Fruit fly (Drosophila melanogaster) whole organism, embryonic: ENCODE results near the gene mthl11.

Experiments
- Abd-B ChIP-seq: fragments of 200-800 bp; sonication (Bioruptor generic); optimal IDR thresholded peaks from 2 replicates; lab custom pipeline; 2018; ENCODE audit warnings: missing biosample characterization, mild to moderate bottlenecking, missing genetic modification characterization, moderate library complexity
- Ada2b ChIP-seq: fragments of 200-800 bp; sonication (Bioruptor generic); IDR thresholded peaks from 2 replicates; pipeline ENCODE4 v1.3.6; 2022; ENCODE audit warnings: missing biosample characterization, missing genetic modification characterization
- BEAF-32 ChIP-seq: fragments of 200-800 bp; sonication (Bioruptor generic); optimal IDR thresholded peaks from 3 replicates; lab custom pipeline; 2017; ENCODE audit warnings: missing biosample characterization, missing genetic modification characterization, mild to moderate bottlenecking, moderate library complexity, missing genetic modification reagents
- CG10147 ChIP-seq: fragments of 200-800 bp; sonication (Bioruptor generic); optimal IDR thresholded peaks from 2 replicates; lab custom pipeline; 2019; ENCODE audit warnings: missing biosample characterization, mild to moderate bottlenecking, missing genetic modification characterization, moderate library complexity
- CG10431 ChIP-seq: fragments of 200-800 bp; sonication (Bioruptor generic); optimal IDR thresholded peaks from 3 replicates; lab custom pipeline; 2018; ENCODE audit warnings: missing biosample characterization, mild to moderate bottlenecking, missing genetic modification characterization
- CG10654 ChIP-seq: fragments of 200-800 bp; sonication (Bioruptor generic); optimal IDR thresholded peaks from 2 replicates; lab custom pipeline; 2016; ENCODE audit warnings: missing biosample characterization, missing genetic modification characterization
- CG10959 ChIP-seq: fragments of 200-800 bp; sonication (Bioruptor generic); IDR thresholded peaks from 2 replicates; pipeline ENCODE4 v1.3.6; 2022; ENCODE audit warnings: missing biosample characterization, missing genetic modification characterization
- CG11560 ChIP-seq: fragments of 200-800 bp; sonication (Bioruptor generic); IDR thresholded peaks from 3 replicates; pipeline ENCODE4 v1.3.6; 2022; ENCODE audit warnings: missing biosample characterization, missing genetic modification characterization
- CG12155 ChIP-seq: fragments of 200-800 bp; sonication (Bioruptor generic); optimal IDR thresholded peaks from 3 replicates; lab custom pipeline; 2016; ENCODE audit warnings: missing biosample characterization, missing genetic modification characterization
- CG12299 ChIP-seq: fragments of 200-800 bp; sonication (Bioruptor generic); optimal IDR thresholded peaks from 2 replicates; lab custom pipeline; 2018; ENCODE audit warnings: missing biosample characterization, mild to moderate bottlenecking, missing genetic modification characterization
- CG12769 ChIP-seq: fragments of 200-800 bp; sonication (Bioruptor generic); optimal IDR thresholded peaks from 2 replicates; lab custom pipeline; 2019; ENCODE audit warnings: missing biosample characterization, mild to moderate bottlenecking, missing genetic modification characterization, moderate library complexity
- CG15601 ChIP-seq: fragments of 200-800 bp; sonication (Bioruptor generic); optimal IDR thresholded peaks from 3 replicates; lab custom pipeline; 2019; ENCODE audit warnings: missing biosample characterization, mild to moderate bottlenecking, missing genetic modification characterization, moderate library complexity
- CG18011 ChIP-seq: fragments of 200-800 bp; sonication (Bioruptor generic); optimal IDR thresholded peaks from 2 replicates; lab custom pipeline; 2017; ENCODE audit warnings: missing biosample characterization, missing genetic modification characterization, mild to moderate bottlenecking, moderate library complexity, missing genotype
- CG18262 ChIP-seq: fragments of 200-800 bp; optimal IDR thresholded peaks from 3 replicates; lab custom pipeline; 2019; ENCODE audit warnings: missing biosample characterization, mild to moderate bottlenecking, missing genetic modification characterization, moderate library complexity
- CG30431 ChIP-seq: fragments of 200-800 bp; sonication (Bioruptor generic); optimal IDR thresholded peaks from 2 replicates; lab custom pipeline; 2017; ENCODE audit warnings: missing biosample characterization, missing genetic modification characterization
- CG31365 ChIP-seq: fragments of 200-800 bp; sonication (Bioruptor generic); optimal IDR thresholded peaks from 2 replicates; lab custom pipeline; 2018; ENCODE audit warnings: missing biosample characterization, mild to moderate bottlenecking, missing genetic modification characterization
- CG6854 ChIP-seq: fragments of 200-800 bp; sonication (Bioruptor generic); optimal IDR thresholded peaks from 3 replicates; lab custom pipeline; 2017; ENCODE audit warnings: missing biosample characterization, mild to moderate bottlenecking, missing genetic modification characterization
- CG7786 ChIP-seq: fragments of 200-800 bp; sonication (Bioruptor generic); optimal IDR thresholded peaks from 2 replicates; lab custom pipeline; 2016; ENCODE audit warnings: missing biosample characterization, missing genetic modification characterization
- CG9437 ChIP-seq: fragments of 200-800 bp; sonication (Bioruptor generic); optimal IDR thresholded peaks from 2 replicates; lab custom pipeline; 2018; ENCODE audit warnings: missing biosample characterization, mild to moderate bottlenecking, missing genetic modification characterization
- CG9797 ChIP-seq: fragments of 200-800 bp; sonication (Bioruptor generic); optimal IDR thresholded peaks from 3 replicates; lab custom pipeline; 2018; ENCODE audit warnings: missing biosample characterization, mild to moderate bottlenecking, missing genetic modification characterization
- CG9817 ChIP-seq: fragments of 200-800 bp; sonication (Bioruptor generic); optimal IDR thresholded peaks from 2 replicates; lab custom pipeline; 2018; ENCODE audit warnings: missing biosample characterization, mild to moderate bottlenecking, missing genetic modification characterization, moderate library complexity
- Chrac-16 ChIP-seq: fragments of 200-800 bp; sonication (Bioruptor generic); optimal IDR thresholded peaks from 3 replicates; lab custom pipeline; 2016; ENCODE audit warnings: missing biosample characterization, missing genetic modification characterization
- D19A ChIP-seq: fragments of 200-800 bp; optimal IDR thresholded peaks from 3 replicates; lab custom pipeline; 2019; ENCODE audit warnings: missing biosample characterization, mild to moderate bottlenecking, missing genetic modification characterization, moderate library complexity
- Doc3 ChIP-seq: fragments of 200-800 bp; sonication (Bioruptor generic); IDR thresholded peaks from 3 replicates; pipeline ENCODE4 v1.3.6; 2022; ENCODE audit warnings: missing biosample characterization, missing genetic modification characterization; ENCODE audit not compliant: partially characterized antibody
- Gsc ChIP-seq: fragments of 200-800 bp; sonication (Bioruptor generic); IDR thresholded peaks from 2 replicates; pipeline ENCODE4 v1.3.6; 2022; ENCODE audit warnings: missing biosample characterization, missing genetic modification characterization
- HLH54F ChIP-seq: fragments of 200-800 bp; sonication (Bioruptor generic); optimal IDR thresholded peaks from 3 replicates; lab custom pipeline; 2016; ENCODE audit warnings: missing biosample characterization, missing genetic modification characterization
- Hand ChIP-seq: fragments of 200-800 bp; sonication (Bioruptor generic); optimal IDR thresholded peaks from 2 replicates; lab custom pipeline; 2017; ENCODE audit warnings: mild to moderate bottlenecking, missing biosample characterization, missing genetic modification reagents, missing genetic modification characterization
- Poxn ChIP-seq: fragments of 200-800 bp; sonication (Bioruptor generic); IDR thresholded peaks from 2 replicates; pipeline ENCODE4 v1.3.6; 2022; ENCODE audit warnings: missing biosample characterization, missing genetic modification characterization
- al ChIP-seq: fragments of 200-800 bp; sonication (Bioruptor generic); IDR thresholded peaks from 2 replicates; pipeline ENCODE4 v1.3.6; 2022; ENCODE audit warnings: missing biosample characterization, missing genetic modification characterization
- cad ChIP-seq: fragments of >200 bp; optimal IDR thresholded peaks from 2 replicates; lab custom pipeline; 2017; ENCODE audit warnings: missing biosample characterization, missing genetic modification characterization
- cato ChIP-seq: fragments of 200-800 bp; sonication (Bioruptor generic); optimal IDR thresholded peaks from 2 replicates; lab custom pipeline; 2016; ENCODE audit warnings: missing biosample characterization, missing genetic modification characterization, borderline replicate concordance
- esg ChIP-seq: fragments of 200-800 bp; sonication (Bioruptor generic); conservative IDR thresholded peaks from 2 replicates; pipeline ENCODE4 v1.3.6; 2022; ENCODE audit warnings: missing biosample characterization, missing genetic modification characterization
- fu2 ChIP-seq: fragments of 200-800 bp; sonication (Bioruptor generic); optimal IDR thresholded peaks from 2 replicates; lab custom pipeline; 2016; ENCODE audit warnings: missing biosample characterization, missing genetic modification characterization
- gce ChIP-seq: fragments of 200-800 bp; sonication (Bioruptor generic); IDR thresholded peaks from 3 replicates; pipeline ENCODE4 v1.3.6; 2022; ENCODE audit warnings: missing biosample characterization, missing genetic modification characterization
- hb ChIP-seq: fragments of 200-800 bp; sonication (Bioruptor generic); IDR thresholded peaks from 3 replicates; pipeline ENCODE4 v1.3.6; 2022; ENCODE audit warnings: missing biosample characterization, missing genetic modification characterization; ENCODE audit not compliant: partially characterized antibody
- insv ChIP-seq, 2 experiments: fragments of 200-800 bp; sonication (Bioruptor generic); optimal IDR thresholded peaks; 3 replicates each; lab custom pipeline; 2016 to 2018; ENCODE audit warnings: missing biosample characterization in 2 of 2, missing genetic modification characterization in 2 of 2
- inv ChIP-seq: fragments of 200-800 bp; sonication (Bioruptor generic); IDR thresholded peaks from 2 replicates; pipeline ENCODE4 v1.3.6; 2022; ENCODE audit warnings: missing biosample characterization, missing genetic modification characterization; ENCODE audit not compliant: partially characterized antibody
- kah ChIP-seq: fragments of 200-800 bp; sonication (Bioruptor generic); optimal IDR thresholded peaks from 2 replicates; lab custom pipeline; 2018; ENCODE audit warnings: missing biosample characterization, mild to moderate bottlenecking, missing genetic modification characterization
- ken ChIP-seq: fragments of 200-800 bp; sonication (Bioruptor generic); IDR thresholded peaks from 3 replicates; pipeline ENCODE4 v1.3.6; 2022; ENCODE audit warnings: missing biosample characterization, missing genetic modification characterization
- lov ChIP-seq, 2 experiments: fragments of 200-800 bp in 1 of 2; fragments of >200 bp in 1 of 2; sonication (Bioruptor generic) in 1 of 2; IDR thresholded peaks in 1 of 2; optimal IDR thresholded peaks in 1 of 2; 2 replicates in 1 of 2; 3 replicates in 1 of 2; pipeline versions ENCODE4 v1.3.6 to Lab custom; 2017 to 2022; ENCODE audit warnings: missing biosample characterization in 1 of 2, missing genetic modification characterization in 1 of 2
- maf-S ChIP-seq: fragments of 200-800 bp; sonication (Bioruptor generic); optimal IDR thresholded peaks from 2 replicates; lab custom pipeline; 2016; ENCODE audit warnings: missing biosample characterization, missing genetic modification characterization
- nerfin-1 ChIP-seq: fragments of 200-800 bp; sonication (Bioruptor generic); optimal IDR thresholded peaks from 3 replicates; lab custom pipeline; 2019; ENCODE audit warnings: missing biosample characterization, mild to moderate bottlenecking, missing genetic modification characterization, moderate library complexity
- org-1 ChIP-seq: fragments of 200-800 bp; sonication (Bioruptor generic); optimal IDR thresholded peaks from 2 replicates; lab custom pipeline; 2017; ENCODE audit warnings: missing biosample characterization, missing genetic modification characterization
- sim ChIP-seq: fragments of 200-800 bp; sonication (Bioruptor generic); IDR thresholded peaks from 2 replicates; pipeline ENCODE4 v1.3.6; 2022; ENCODE audit warnings: missing biosample characterization, missing genetic modification characterization
- sob ChIP-seq: fragments of 200-800 bp; sonication (Bioruptor generic); IDR thresholded peaks from 2 replicates; pipeline ENCODE4 v1.3.6; 2022; ENCODE audit warnings: missing biosample characterization, missing genetic modification characterization
- ssp ChIP-seq: fragments of 200-800 bp; sonication (Bioruptor generic); IDR thresholded peaks from 2 replicates; pipeline ENCODE4 v1.3.6; 2022; ENCODE audit warnings: missing biosample characterization, missing genetic modification characterization
- tin ChIP-seq: fragments of 200-800 bp; sonication (Bioruptor generic); optimal IDR thresholded peaks from 3 replicates; lab custom pipeline; 2016; ENCODE audit warnings: missing biosample characterization, missing genetic modification characterization
- trh ChIP-seq: fragments of 200-800 bp; sonication (Bioruptor generic); optimal IDR thresholded peaks from 2 replicates; lab custom pipeline; 2016; ENCODE audit warnings: missing biosample characterization, missing genetic modification characterization
- yki ChIP-seq: fragments of >200 bp; optimal IDR thresholded peaks from 3 replicates; lab custom pipeline; 2018
- zf30C ChIP-seq: fragments of 200-800 bp; sonication (Bioruptor generic); optimal IDR thresholded peaks from 3 replicates; lab custom pipeline; 2018; ENCODE audit warnings: missing biosample characterization, mild to moderate bottlenecking, missing genetic modification characterization

Gene mthl11

dm6 chr3R:10353932-10354703 is 46.7 kb upstream of the mthl11 start (continued):
- TF ChIP-seq CG12155 (GFP tag; lab: Kevin White, UChicago): no peak
- TF ChIP-seq CG10431 (GFP tag; lab: Kevin White, UChicago): peak; percentile 41
- TF ChIP-seq CG12769: no peak
- TF ChIP-seq nerfin-1: peak; percentile 31
- no peak for TF ChIP-seq CG9797
- no peak for TF ChIP-seq CG15601 (tag; lab: Kevin White, UChicago)
- peak; percentile 19 for TF ChIP-seq CG9437 (GFP tag; lab: Kevin White, UChicago)
- no peak for TF ChIP-seq Doc3 (GFP tag; lab: Robert Waterston, UW)
- TF ChIP-seq kah: no peak
- TF ChIP-seq CG30431 (GFP tag; lab: Kevin White, UChicago): no peak
- no peak for TF ChIP-seq Hand
- no peak for TF ChIP-seq gce (GFP tag; lab: Robert Waterston, UW)
- TF ChIP-seq trh (GFP tag; lab: Kevin White, UChicago): no peak
- no peak for TF ChIP-seq maf-S (GFP tag; lab: Kevin White, UChicago)
- TF ChIP-seq ken (GFP tag; lab: Robert Waterston, UW): no peak
- TF ChIP-seq org-1 (GFP tag; lab: Kevin White, UChicago): no peak
- no peak for TF ChIP-seq CG6854
- TF ChIP-seq CG11560: no peak
- TF ChIP-seq CG9817 (tag; lab: Kevin White, UChicago): no peak
- no peak for TF ChIP-seq fu2
- TF ChIP-seq Abd-B (GFP tag; lab: Kevin White, UChicago): no peak
- no peak for TF ChIP-seq sim (GFP tag; lab: Robert Waterston, UW)
- TF ChIP-seq CG10959 (GFP tag; lab: Robert Waterston, UW): no peak
- TF ChIP-seq ssp (GFP tag; lab: Robert Waterston, UW): no peak
- peak; percentile 31 for TF ChIP-seq tin (GFP tag; lab: Kevin White, UChicago)
- no peak for TF ChIP-seq insv (GFP tag; optimal IDR thresholded peaks at IDR 0.05; lab: Kevin White, UChicago)
- no peak for TF ChIP-seq Gsc (GFP tag; lab: Robert Waterston, UW)
- no peak for TF ChIP-seq esg (GFP tag; lab: Robert Waterston, UW)
- TF ChIP-seq CG12299 (tag; lab: Kevin White, UChicago): no peak
- TF ChIP-seq sob (GFP tag; lab: Robert Waterston, UW): no peak
- no peak for TF ChIP-seq CG18011 (GFP tag; lab: Kevin White, UChicago)
- no peak for TF ChIP-seq CG10147 (GFP tag; lab: Kevin White, UChicago)
- no peak for TF ChIP-seq cad (GFP tag; lab: Kevin White, UChicago)
- TF ChIP-seq CG31365 (tag; lab: Kevin White, UChicago): no peak
- no peak for TF ChIP-seq CG7786
- TF ChIP-seq Ada2b (GFP tag; lab: Robert Waterston, UW): no peak
- no peak for TF ChIP-seq lov (optimal IDR thresholded peaks at IDR 0.05; lab: Kevin White, UChicago)
- no peak for TF ChIP-seq lov (GFP tag; IDR thresholded peaks at IDR 0.05; lab: Robert Waterston, UW)
- no peak for TF ChIP-seq inv (GFP tag; lab: Robert Waterston, UW)
- no peak for TF ChIP-seq zf30C (GFP tag; lab: Kevin White, UChicago)
- TF ChIP-seq al (GFP tag; lab: Robert Waterston, UW): no peak
- peak; percentile 9 for TF ChIP-seq Chrac-16
- TF ChIP-seq hb (GFP tag; lab: Robert Waterston, UW): no peak
- TF ChIP-seq D19A: peak; percentile 35
- no peak for TF ChIP-seq yki (lab: Kevin White, UChicago)
- no peak for TF ChIP-seq cato (GFP tag; lab: Kevin White, UChicago)
- TF ChIP-seq BEAF-32 (GFP tag; lab: Kevin White, UChicago): no peak
- peak; percentile 75 for TF ChIP-seq CG18262 (tag; lab: Kevin White, UChicago)
- TF ChIP-seq Poxn (GFP tag; lab: Robert Waterston, UW): no peak
- no peak for TF ChIP-seq HLH54F (GFP tag; lab: Kevin White, UChicago)
- TF ChIP-seq CG10654 (GFP tag; lab: Kevin White, UChicago): no peak
